Worm (Caenorhabditis elegans): ENCODE results near the gene F23H11.2.

The F23H11.2 gene

DNA sequence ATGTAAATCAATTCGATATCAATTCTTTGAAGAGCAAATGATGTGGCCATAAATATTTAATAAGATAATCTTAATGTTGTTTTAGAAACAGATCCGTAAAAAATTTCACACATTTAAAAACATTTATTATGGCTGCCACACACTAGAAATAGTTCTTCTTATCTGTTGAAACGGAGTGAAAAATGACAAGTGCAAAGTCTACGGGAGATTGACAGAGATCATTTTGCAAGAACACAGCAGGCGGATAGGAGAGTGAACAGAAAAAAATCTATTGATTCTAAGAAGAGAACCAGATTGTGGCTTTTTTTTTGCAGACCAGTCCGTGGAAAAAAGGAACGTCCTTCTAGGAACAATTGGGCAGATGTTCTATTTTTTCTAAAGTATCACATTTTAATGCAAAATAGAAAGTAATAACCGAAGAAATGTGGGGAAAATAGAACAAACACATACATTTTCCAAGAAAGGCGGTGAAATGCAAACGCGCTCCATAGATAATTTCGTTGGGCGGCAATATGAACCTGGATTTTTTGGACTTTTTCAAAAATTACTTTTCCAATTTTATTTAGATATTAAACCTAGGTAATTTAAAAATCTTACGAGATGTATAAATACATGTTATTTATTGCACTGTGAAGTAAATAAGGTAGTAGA is 6.2 kb downstream of the F23H11.2 start:
- TF ChIP-seq aly-2 (tag; optimal IDR thresholded peaks at IDR 0.05): no peak
- no peak for TF ChIP-seq jun-1 (tag; optimal IDR thresholded peaks at IDR 0.05)
- peak; percentile 11 for TF ChIP-seq nhr-23 (tag; optimal IDR thresholded peaks at IDR 0.05)
- peak; percentile 32 for TF ChIP-seq lin-15B (tag; optimal IDR thresholded peaks at IDR 0.05)
- no peak for TF ChIP-seq ceh-9 (tag; optimal IDR thresholded peaks at IDR 0.05)
- no peak for TF ChIP-seq ztf-11 (tag; optimal IDR thresholded peaks at IDR 0.05)
- TF ChIP-seq ama-1 (optimal IDR thresholded peaks at IDR 0.05): no peak
- no peak for TF ChIP-seq tbx-2 (tag; optimal IDR thresholded peaks at IDR 0.05)
- no peak for TF ChIP-seq nhr-76 (tag; optimal IDR thresholded peaks at IDR 0.05)
- no peak for TF ChIP-seq ceh-28 (tag; optimal IDR thresholded peaks at IDR 0.05)
- no peak for TF ChIP-seq fkh-2 (tag; optimal IDR thresholded peaks at IDR 0.05)
- no peak for TF ChIP-seq egl-5 (tag; optimal IDR thresholded peaks at IDR 0.05)
- no peak for TF ChIP-seq daf-12 (tag; optimal IDR thresholded peaks at IDR 0.05)
- no peak for TF ChIP-seq nhr-43 (tag; optimal IDR thresholded peaks at IDR 0.05; ENCODE audit: poor library complexity, severe bottlenecking)
- TF ChIP-seq nhr-25 (tag; optimal IDR thresholded peaks at IDR 0.05): no peak
- no peak for TF ChIP-seq nhr-28 (tag; optimal IDR thresholded peaks at IDR 0.05)
- no peak for TF ChIP-seq nfya-1 (tag; optimal IDR thresholded peaks at IDR 0.05; ENCODE audit: insufficient read depth)
- TF ChIP-seq pha-4 (tag; optimal IDR thresholded peaks at IDR 0.05): peak; percentile 33
- TF ChIP-seq R02D3.7 (tag; optimal IDR thresholded peaks at IDR 0.05): no peak
- no peak for TF ChIP-seq egl-27 (tag; optimal IDR thresholded peaks at IDR 0.05)
- TF ChIP-seq skn-1 (tag; optimal IDR thresholded peaks at IDR 0.05): no peak
- peak; percentile 34 for TF ChIP-seq elt-2 (tag; optimal IDR thresholded peaks at IDR 0.05)
- no peak for TF ChIP-seq nhr-237 (tag; optimal IDR thresholded peaks at IDR 0.05)
- no peak for TF ChIP-seq lsy-12 (tag; optimal IDR thresholded peaks at IDR 0.05)
- TF ChIP-seq elt-1 (tag; optimal IDR thresholded peaks at IDR 0.05): no peak
- TF ChIP-seq hmg-11 (tag; optimal IDR thresholded peaks at IDR 0.05): peak; percentile 9
- TF ChIP-seq unc-62 (GFP tag; optimal IDR thresholded peaks at IDR 0.05): no peak
- TF ChIP-seq ceh-16 (tag; optimal IDR thresholded peaks at IDR 0.05): no peak
- TF ChIP-seq fkh-10 (GFP tag; optimal IDR thresholded peaks at IDR 0.05): no peak

ce11 chrIII:907311-907710 is 11.8 kb downstream of the F23H11.2 start, which contains the start of gene F23H11.4:
F23H11.4 (minus strand) TSS chrIII:907539.
- TF ChIP-seq pha-4 (tag; optimal IDR thresholded peaks at IDR 0.05) (peak; percentile 54), elt-3 (tag; optimal IDR thresholded peaks at IDR 0.05) (no peak)

- peak; percentile 38 for TF ChIP-seq hmg-11 (tag; optimal IDR thresholded peaks at IDR 0.05)
- TF ChIP-seq aly-2 (tag; optimal IDR thresholded peaks at IDR 0.05): no peak
- peak; percentile 21 for TF ChIP-seq nhr-23 (tag; optimal IDR thresholded peaks at IDR 0.05)
- no peak for TF ChIP-seq fkh-2 (tag; optimal IDR thresholded peaks at IDR 0.05)
- TF ChIP-seq jun-1 (tag; optimal IDR thresholded peaks at IDR 0.05): peak; percentile 56
- peak; percentile 79 for TF ChIP-seq pha-4 (tag; optimal IDR thresholded peaks at IDR 0.05)
- peak; percentile 31 for TF ChIP-seq nhr-25 (tag; optimal IDR thresholded peaks at IDR 0.05)
- TF ChIP-seq snpc-4 (tag; optimal IDR thresholded peaks at IDR 0.05): no peak
Measured at ce11 chrIII:907990-908389, 12.4 kb downstream of the F23H11.2 start.

ce11 chrIII:909540-909939 is 14.0 kb downstream of the F23H11.2 start, which contains the start of gene crls-1:
crls-1 (minus strand) TSS chrIII:909902.
- TF ChIP-seq lin-39 (tag; optimal IDR thresholded peaks at IDR 0.05) (no peak), ama-1 (optimal IDR thresholded peaks at IDR 0.05) (peak; percentile 51)

DNA sequence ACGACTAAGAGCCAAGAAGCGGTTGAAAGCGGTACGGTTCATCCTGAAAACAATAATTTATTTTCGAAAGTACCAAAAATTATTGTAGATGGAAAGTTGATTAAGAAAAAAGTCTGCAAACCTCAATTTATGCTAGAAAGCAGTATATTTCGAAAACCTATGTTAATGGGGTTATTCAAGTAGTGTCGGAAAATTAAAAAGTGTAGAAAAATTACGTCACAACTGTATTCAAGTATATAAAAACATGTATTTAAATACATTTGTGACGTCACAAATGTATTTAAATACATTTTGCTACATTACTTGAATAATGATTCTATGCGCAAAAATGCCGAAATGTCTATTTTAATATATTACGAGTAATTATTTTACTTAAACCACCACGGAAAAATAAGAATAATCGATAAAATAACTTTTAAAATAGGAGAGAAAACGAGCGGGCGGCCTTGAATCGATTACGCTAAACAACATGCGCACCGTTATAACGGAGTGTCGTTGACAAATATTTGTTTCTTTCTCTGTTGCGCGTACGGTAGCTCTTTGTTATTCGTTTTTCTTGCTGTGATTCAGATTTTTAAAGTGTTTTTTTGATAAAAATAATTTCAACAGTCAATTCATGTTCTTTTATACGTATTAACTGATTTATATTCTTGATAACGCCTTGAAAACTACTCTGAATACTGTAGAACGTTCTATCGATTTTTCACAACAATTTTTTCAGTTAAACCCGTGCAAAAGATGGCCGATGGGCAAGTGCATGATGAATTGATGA is 15.2 kb downstream of the F23H11.2 start, which contains the start of the genes F23H11.5 and bra-2:
Gene F23H11.5 (minus strand): TSS at position 51 of the 772 bp plus-strand sequence.
Gene bra-2 (plus strand): TSS at position 722 of the 772 bp plus-strand sequence.
- TF ChIP-seq eor-1 (tag; optimal IDR thresholded peaks at IDR 0.05) (no peak), elt-2 (tag; optimal IDR thresholded peaks at IDR 0.05) (peak; percentile 19), nfya-1 (tag; optimal IDR thresholded peaks at IDR 0.05; ENCODE audit: insufficient read depth) (peak; percentile 50), nhr-25 (tag; optimal IDR thresholded peaks at IDR 0.05) (peak; percentile 64), ceh-28 (tag; optimal IDR thresholded peaks at IDR 0.05) (peak; percentile 66), nhr-23 (tag; optimal IDR thresholded peaks at IDR 0.05) (peak; percentile 13), snpc-4 (tag; optimal IDR thresholded peaks at IDR 0.05) (peak; percentile 54), lin-15B (tag; optimal IDR thresholded peaks at IDR 0.05) (peak; percentile 39), pqm-1 (tag; optimal IDR thresholded peaks at IDR 0.05) (no peak), pha-4 (tag; optimal IDR thresholded peaks at IDR 0.05) (peak; percentile 62), ceh-16 (tag; optimal IDR thresholded peaks at IDR 0.05) (no peak), hmg-11 (tag; optimal IDR thresholded peaks at IDR 0.05) (no peak)

Data from whole organism, L3 larva.